Fruit fly (Drosophila melanogaster) whole organism, embryonic: Measurements from ENCODE around the gene Wdr92.

Experiments used
- CG16779 ChIP-seq: fragments of 200-800 bp; sonication (Bioruptor generic); IDR thresholded peaks from 2 replicates; pipeline ENCODE4 v1.3.6; 2022; ENCODE audit warnings: missing biosample characterization, missing genetic modification characterization
- CG2202 ChIP-seq: fragments of 200-800 bp; sonication (Bioruptor generic); optimal IDR thresholded peaks from 2 replicates; lab custom pipeline; 2018; ENCODE audit warnings: missing biosample characterization, mild to moderate bottlenecking, missing genetic modification characterization
- CG7372 ChIP-seq: fragments of 200-800 bp; sonication (Bioruptor generic); IDR thresholded peaks from 2 replicates; pipeline ENCODE4 v1.3.6; 2022; ENCODE audit warnings: missing biosample characterization, missing genetic modification characterization
- Optix ChIP-seq: fragments of 200-800 bp; sonication (Bioruptor generic); IDR thresholded peaks from 3 replicates; pipeline ENCODE4 v1.3.6; 2022; ENCODE audit warnings: missing biosample characterization, missing genetic modification characterization
- ab ChIP-seq: fragments of 200-800 bp; sonication (Bioruptor generic); optimal IDR thresholded peaks from 2 replicates; lab custom pipeline; 2016; ENCODE audit warnings: missing biosample characterization, missing genetic modification characterization
- ap ChIP-seq: fragments of 200-800 bp; sonication (Bioruptor generic); IDR thresholded peaks from 2 replicates; pipeline ENCODE4 v1.3.6; 2022; ENCODE audit warnings: missing biosample characterization, missing genetic modification characterization
- sr ChIP-seq: fragments of 200-800 bp; sonication (Bioruptor generic); IDR thresholded peaks from 3 replicates; pipeline ENCODE4 v1.3.6; 2022; ENCODE audit warnings: missing biosample characterization, missing genetic modification characterization
- tin ChIP-seq: fragments of 200-800 bp; sonication (Bioruptor generic); optimal IDR thresholded peaks from 3 replicates; lab custom pipeline; 2016; ENCODE audit warnings: missing biosample characterization, missing genetic modification characterization

- no peak for TF ChIP-seq Optix (GFP tag; lab: Robert Waterston, UW)
- TF ChIP-seq CG16779: no peak
- TF ChIP-seq ap: no peak
- no peak for TF ChIP-seq ab (GFP tag; lab: Kevin White, UChicago)
- no peak for TF ChIP-seq CG2202 (tag; lab: Kevin White, UChicago)
- TF ChIP-seq tin (GFP tag; lab: Kevin White, UChicago): no peak
- TF ChIP-seq sr: no peak
- peak; percentile 20; the same call in 1 of the 2 replicates for TF ChIP-seq CG7372 (GFP tag; lab: Robert Waterston, UW)
Measured at dm6 chr3L:17940988-17941387, 33.0 kb downstream of the Wdr92 start.
